Worm (Caenorhabditis elegans) whole organism, L3 larva: ENCODE results near the gene gtap-1.
"Not testable (repeated sequence)": the region's sequence is repeated elsewhere in the genome, so short reads cannot be mapped to it uniquely, and the experiment has no call there.

ENCODE experiments used
- ZK546.5 ChIP-seq: sonication (generic microtip); optimal IDR thresholded peaks from 2 replicates; lab custom pipeline; 2017; ENCODE audit warnings: missing biosample characterization, missing genetic modification characterization
- aly-2 ChIP-seq: fragments of 150-350 bp; optimal IDR thresholded peaks from 2 replicates; lab custom pipeline; 2014; ENCODE audit warnings: missing biosample characterization, missing genetic modification characterization
- ama-1 ChIP-seq: fragments of 150-350 bp; optimal IDR thresholded peaks from 2 replicates; lab custom pipeline; 2018
- ceh-16 ChIP-seq: sonication (generic microtip); optimal IDR thresholded peaks from 2 replicates; lab custom pipeline; 2017; ENCODE audit warnings: missing biosample characterization, missing genetic modification characterization
- ceh-9 ChIP-seq: sonication (generic microtip); optimal IDR thresholded peaks from 2 replicates; lab custom pipeline; 2018; ENCODE audit warnings: missing biosample characterization, missing genetic modification characterization
- daf-12 ChIP-seq: fragments of 150-350 bp; optimal IDR thresholded peaks from 2 replicates; lab custom pipeline; 2014; ENCODE audit warnings: missing biosample characterization, missing genetic modification reagents, missing genetic modification characterization
- elt-1 ChIP-seq: fragments of 150-350 bp; optimal IDR thresholded peaks from 2 replicates; lab custom pipeline; 2014; ENCODE audit warnings: missing biosample characterization, missing genetic modification characterization
- elt-2 ChIP-seq: sonication (generic microtip); optimal IDR thresholded peaks from 2 replicates; lab custom pipeline; 2016; ENCODE audit warnings: missing genetic modification reagents, mild to moderate bottlenecking, missing genetic modification characterization, missing compliant biosample characterization
- elt-3 ChIP-seq, 3 experiments: fragments of 150-350 bp in 1 of 3; sonication (generic microtip) in 2 of 3; optimal IDR thresholded peaks; 2 replicates in 2 of 3; 4 replicates in 1 of 3; lab custom pipeline; 2014 to 2017; ENCODE audit warnings: missing biosample characterization in 3 of 3, missing genetic modification characterization in 3 of 3
- eor-1 ChIP-seq, 2 experiments: fragments of 150-350 bp; optimal IDR thresholded peaks; 2 replicates each; lab custom pipeline; 2014 to 2018; ENCODE audit warnings: missing biosample characterization in 2 of 2, missing genetic modification characterization in 2 of 2
- fkh-10 ChIP-seq: sonication (generic microtip); optimal IDR thresholded peaks from 2 replicates; lab custom pipeline; 2017; ENCODE audit warnings: missing biosample characterization, missing genetic modification reagents, missing genetic modification characterization
- fkh-2 ChIP-seq: fragments of 150-350 bp; optimal IDR thresholded peaks from 2 replicates; lab custom pipeline; 2014; ENCODE audit warnings: missing biosample characterization, missing genetic modification reagents, missing genetic modification characterization
- fos-1 ChIP-seq: fragments of 150-350 bp; optimal IDR thresholded peaks from 2 replicates; lab custom pipeline; 2014; ENCODE audit warnings: missing biosample characterization, missing genetic modification characterization
- hmg-11 ChIP-seq: sonication (generic microtip); optimal IDR thresholded peaks from 2 replicates; lab custom pipeline; 2016; ENCODE audit warnings: missing genetic modification characterization, missing compliant biosample characterization
- jun-1 ChIP-seq: fragments of 150-350 bp; optimal IDR thresholded peaks from 2 replicates; lab custom pipeline; 2014; ENCODE audit warnings: missing biosample characterization, missing genetic modification reagents, missing genetic modification characterization
- lin-15B ChIP-seq: fragments of 150-350 bp; optimal IDR thresholded peaks from 2 replicates; lab custom pipeline; 2014; ENCODE audit warnings: missing biosample characterization, missing genetic modification characterization
- lin-39 ChIP-seq: fragments of 150-350 bp; optimal IDR thresholded peaks from 2 replicates; lab custom pipeline; 2018; ENCODE audit warnings: missing biosample characterization, missing genetic modification reagents, missing genetic modification characterization
- lsy-12 ChIP-seq: sonication (generic microtip); optimal IDR thresholded peaks from 2 replicates; lab custom pipeline; 2016; ENCODE audit warnings: mild to moderate bottlenecking, missing genetic modification characterization, missing compliant biosample characterization
- mml-1 ChIP-seq: fragments of 150-350 bp; sonication (generic microtip); optimal IDR thresholded peaks from 3 replicates; lab custom pipeline; 2014; ENCODE audit warnings: missing biosample characterization, missing genetic modification characterization
- nfya-1 ChIP-seq: sonication (generic microtip); optimal IDR thresholded peaks from 2 replicates; lab custom pipeline; 2017; ENCODE audit warnings: missing genetic modification characterization, mild to moderate bottlenecking, missing compliant biosample characterization, antibody characterized with exemption, moderate library complexity; ENCODE audit not compliant: insufficient read depth
- nhr-11 ChIP-seq: fragments of 150-350 bp; optimal IDR thresholded peaks from 2 replicates; lab custom pipeline; 2014; ENCODE audit warnings: missing biosample characterization, missing genetic modification characterization
- nhr-12 ChIP-seq: fragments of 150-350 bp; optimal IDR thresholded peaks from 2 replicates; lab custom pipeline; 2014; ENCODE audit warnings: missing biosample characterization, missing genetic modification characterization
- nhr-237 ChIP-seq: fragments of 150-350 bp; optimal IDR thresholded peaks from 2 replicates; lab custom pipeline; 2014; ENCODE audit warnings: missing biosample characterization, missing genetic modification characterization
- nhr-25 ChIP-seq: sonication (generic microtip); optimal IDR thresholded peaks from 2 replicates; lab custom pipeline; 2017; ENCODE audit warnings: missing biosample characterization, missing genetic modification characterization
- nhr-28 ChIP-seq: fragments of 150-350 bp; optimal IDR thresholded peaks from 2 replicates; lab custom pipeline; 2014; ENCODE audit warnings: missing biosample characterization, missing genetic modification characterization
- nhr-43 ChIP-seq: sonication (generic microtip); optimal IDR thresholded peaks from 2 replicates; lab custom pipeline; 2016; ENCODE audit warnings: mild to moderate bottlenecking, missing genetic modification characterization, missing compliant biosample characterization; ENCODE audit not compliant: poor library complexity, severe bottlenecking
- nhr-67 ChIP-seq: fragments of 150-350 bp; optimal IDR thresholded peaks from 2 replicates; lab custom pipeline; 2014; ENCODE audit warnings: missing biosample characterization, missing genetic modification characterization
- nhr-77 ChIP-seq: fragments of 150-350 bp; optimal IDR thresholded peaks from 2 replicates; lab custom pipeline; 2014; ENCODE audit warnings: missing biosample characterization, missing genetic modification characterization
- pha-4 ChIP-seq: fragments of 150-350 bp; optimal IDR thresholded peaks from 2 replicates; lab custom pipeline; 2014; ENCODE audit warnings: missing biosample characterization, missing genetic modification reagents, missing genetic modification characterization
- pqm-1 ChIP-seq: fragments of 150-350 bp; optimal IDR thresholded peaks from 2 replicates; lab custom pipeline; 2017; ENCODE audit warnings: missing biosample characterization, missing genetic modification characterization, inconsistent platforms
- skn-1 ChIP-seq: fragments of 150-350 bp; optimal IDR thresholded peaks from 2 replicates; lab custom pipeline; 2014; ENCODE audit warnings: missing biosample characterization, missing genetic modification characterization
- snpc-4 ChIP-seq: fragments of 150-350 bp; optimal IDR thresholded peaks from 2 replicates; lab custom pipeline; 2014; ENCODE audit warnings: missing biosample characterization, missing genetic modification characterization
- tbx-2 ChIP-seq: sonication (generic microtip); optimal IDR thresholded peaks from 2 replicates; lab custom pipeline; 2016; ENCODE audit warnings: mild to moderate bottlenecking, missing genetic modification characterization, missing compliant biosample characterization
- unc-62 ChIP-seq: fragments of 150-350 bp; sonication (generic microtip); optimal IDR thresholded peaks from 4 replicates; lab custom pipeline; 2014; ENCODE audit warnings: missing biosample characterization, missing genetic modification reagents, missing genetic modification characterization
- zag-1 ChIP-seq: fragments of 150-350 bp; optimal IDR thresholded peaks from 2 replicates; lab custom pipeline; 2014; ENCODE audit warnings: missing biosample characterization, missing genetic modification characterization
- ztf-11 ChIP-seq: fragments of 150-350 bp; optimal IDR thresholded peaks from 2 replicates; lab custom pipeline; 2014; ENCODE audit warnings: missing biosample characterization, missing genetic modification characterization
- ztf-4 ChIP-seq: fragments of 150-350 bp; optimal IDR thresholded peaks from 2 replicates; lab custom pipeline; 2014; ENCODE audit warnings: missing biosample characterization, missing genetic modification characterization

The gtap-1 gene

ce11 chrII:5819655-5820054 lies 13.4 kb downstream of the gtap-1 start:
- TF ChIP-seq lin-15B (tag; lab: Kevin White, UChicago) (peak; percentile 20), ceh-16 (no peak), ama-1 (lab: Kevin White, UChicago) (no peak), nhr-43 (tag; lab: Kevin White, UChicago) (peak; percentile 49), pqm-1 (tag; lab: Kevin White, UChicago) (peak; percentile 39), daf-12 (tag; lab: Kevin White, UChicago) (no peak), skn-1 (tag; lab: Kevin White, UChicago) (peak; percentile 16), elt-2 (peak; percentile 53), snpc-4 (no peak)

- TF ChIP-seq elt-3 (tag; optimal IDR thresholded peaks at IDR 0.05; lab: Kevin White, UChicago), result no peak
- TF ChIP-seq fkh-10 (GFP tag; lab: Kevin White, UChicago), result no peak
- TF ChIP-seq nhr-77, result no peak
- no peak for TF ChIP-seq nhr-237
- TF ChIP-seq aly-2, result no peak
- TF ChIP-seq jun-1 (tag; lab: Kevin White, UChicago), result no peak
- no peak for TF ChIP-seq pqm-1 (tag; lab: Kevin White, UChicago)
- TF ChIP-seq ama-1 (lab: Kevin White, UChicago), result no peak
- TF ChIP-seq nhr-67, result no peak
- TF ChIP-seq ztf-4, result no peak
- TF ChIP-seq nhr-11 (tag; lab: Kevin White, UChicago), result no peak
- no peak for TF ChIP-seq hmg-11 (tag; lab: Kevin White, UChicago)
- no peak for TF ChIP-seq mml-1 (tag; lab: Kevin White, UChicago)
- no peak for TF ChIP-seq eor-1 (tag; optimal IDR thresholded peaks at IDR 0.05; lab: Kevin White, UChicago)
- no peak for TF ChIP-seq nhr-28
- no peak for TF ChIP-seq skn-1 (tag; lab: Kevin White, UChicago)
- TF ChIP-seq tbx-2, result no peak
- no peak for TF ChIP-seq pha-4 (tag; lab: Kevin White, UChicago)
- no peak for TF ChIP-seq elt-1
- no peak for TF ChIP-seq ceh-9 (tag; lab: Kevin White, UChicago)
- TF ChIP-seq, all 47 proteins: peak for 0
These were observed 14.7 kb downstream of the gtap-1 start, which contains the start of gene ZK1248.4 for ce11 chrII:5818298-5818697. Gene ZK1248.4, plus strand, starts transcription at chrII:5818598.

ce11 chrII:5816346-5816745 lies 16.7 kb downstream of the gtap-1 start, which contains the start of gene ZK1248.20:
Gene ZK1248.20, plus strand, starts transcription at chrII:5816646.
- TF ChIP-seq nhr-12 (tag; lab: Kevin White, UChicago) (no peak), skn-1 (tag; lab: Kevin White, UChicago) (no peak), zag-1 (no peak), ztf-11 (tag; lab: Kevin White, UChicago) (no peak), ztf-4 (no peak), hmg-11 (tag; lab: Kevin White, UChicago) (no peak), daf-12 (tag; lab: Kevin White, UChicago) (no peak), fos-1 (no peak), nhr-67 (no peak), nhr-43 (tag; lab: Kevin White, UChicago) (no peak), pha-4 (tag; lab: Kevin White, UChicago) (no peak), nhr-25 (tag; lab: Kevin White, UChicago) (no peak), ZK546.5 (tag; lab: Kevin White, UChicago) (no peak), lin-39 (tag; lab: Kevin White, UChicago) (no peak), unc-62 (no peak), fkh-2 (tag; lab: Kevin White, UChicago) (no peak), lsy-12 (no peak)

ce11 chrII:5815382-5815781 lies 17.7 kb downstream of the gtap-1 start, which contains the start of gene wago-5:
Gene wago-5, minus strand, starts transcription at chrII:5815482.
- not testable (repeated sequence) for TF ChIP-seq ama-1 (lab: Kevin White, UChicago); ztf-11 (tag; lab: Kevin White, UChicago); unc-62

- no peak for TF ChIP-seq daf-12 (tag; lab: Kevin White, UChicago)
- TF ChIP-seq nfya-1 (tag; lab: Kevin White, UChicago), result no peak
- no peak for TF ChIP-seq fkh-2 (tag; lab: Kevin White, UChicago)
- TF ChIP-seq mml-1 (tag; lab: Kevin White, UChicago), result no peak
- no peak for TF ChIP-seq snpc-4
- no peak for TF ChIP-seq hmg-11 (tag; lab: Kevin White, UChicago)
- no peak for TF ChIP-seq nhr-67
- no peak for TF ChIP-seq elt-3 (tag; optimal IDR thresholded peaks at IDR 0.05; lab: Kevin White, UChicago)
- no peak for TF ChIP-seq ztf-4
- no peak for TF ChIP-seq elt-2
- no peak for TF ChIP-seq lsy-12
- no peak for TF ChIP-seq zag-1
- no peak for TF ChIP-seq lin-39 (tag; lab: Kevin White, UChicago)
- TF ChIP-seq, all 47 proteins: peak for 0
These were observed 22.8 kb downstream of the gtap-1 start, which contains the start of the genes msp-64 and ZK1248.5 for ce11 chrII:5810230-5810629. Gene msp-64, minus strand, starts transcription at chrII:5810330. Gene ZK1248.5, plus strand, starts transcription at chrII:5810514.
